Fruit fly (Drosophila melanogaster): Measurements from ENCODE around the gene Reph.

Gene Reph

dm6 chr2L:3827406-3828133 lies 24.2 kb downstream of the Reph start (continued):
- TF ChIP-seq br (optimal IDR thresholded peaks at IDR 0.05) (no peak), CG43689 (GFP tag; IDR thresholded peaks at IDR 0.05) (no peak), sna (GFP tag; IDR thresholded peaks at IDR 0.05; ENCODE audit: partially characterized antibody) (no peak), H2.0 (GFP tag; IDR thresholded peaks at IDR 0.05) (peak; percentile 49), tgo (GFP tag; IDR thresholded peaks at IDR 0.05) (peak; percentile 51; the same call in 1 of the 3 replicates), hbn (GFP tag; IDR thresholded peaks at IDR 0.05; ENCODE audit: partially characterized antibody) (no peak), CG11247 (GFP tag; IDR thresholded peaks at IDR 0.05) (no peak), wor (GFP tag; IDR thresholded peaks at IDR 0.05) (no peak), sima (GFP tag; optimal IDR thresholded peaks at IDR 0.05) (no peak), Lhr (GFP tag; optimal IDR thresholded peaks at IDR 0.05) (peak; percentile 52), amos (GFP tag; IDR thresholded peaks at IDR 0.05; ENCODE audit: partially characterized antibody) (no peak), Abd-B (GFP tag; optimal IDR thresholded peaks at IDR 0.05) (peak; percentile 49), bowl (GFP tag; IDR thresholded peaks at IDR 0.05) (no peak), CG11085 (GFP tag; IDR thresholded peaks at IDR 0.05) (no peak), CG31441 (GFP tag; IDR thresholded peaks at IDR 0.05) (peak; percentile 89), ATbp (GFP tag; optimal IDR thresholded peaks at IDR 0.05) (no peak), en (GFP tag; optimal IDR thresholded peaks at IDR 0.05) (peak; percentile 24), Elba2 (GFP tag; optimal IDR thresholded peaks at IDR 0.05) (peak; percentile 83), CG16815 (GFP tag; optimal IDR thresholded peaks at IDR 0.05) (peak; percentile 86), CG6689 (GFP tag; IDR thresholded peaks at IDR 0.05) (peak; percentile 72), zen2 (GFP tag; IDR thresholded peaks at IDR 0.05; ENCODE audit: partially characterized antibody) (no peak), btn (GFP tag; optimal IDR thresholded peaks at IDR 0.05) (peak; percentile 26), CG10654 (GFP tag; optimal IDR thresholded peaks at IDR 0.05) (peak; percentile 59), trh (GFP tag; optimal IDR thresholded peaks at IDR 0.05) (peak; percentile 21), peb (GFP tag; IDR thresholded peaks at IDR 0.05) (no peak), ara (GFP tag; IDR thresholded peaks at IDR 0.05) (peak; percentile 84), Gug (GFP tag; IDR thresholded peaks at IDR 0.05) (no peak), jigr1 (GFP tag; IDR thresholded peaks at IDR 0.05) (no peak), grn (GFP tag; optimal IDR thresholded peaks at IDR 0.05) (no peak), CG14667 (GFP tag; IDR thresholded peaks at IDR 0.05) (peak; percentile 21; the same call in 1 of the 2 replicates), phol (tag; optimal IDR thresholded peaks at IDR 0.05) (peak; percentile 91), Ada2b (GFP tag; IDR thresholded peaks at IDR 0.05) (no peak), MTF-1 (GFP tag; optimal IDR thresholded peaks at IDR 0.05; ENCODE audit: borderline replicate concordance) (peak; percentile 19), Doc3 (GFP tag; IDR thresholded peaks at IDR 0.05; ENCODE audit: partially characterized antibody) (no peak), CG10366 (GFP tag; IDR thresholded peaks at IDR 0.05) (0 out of 2 replicates have a peak, but pooled peaks have one; percentile 7), CG10209 (GFP tag; optimal IDR thresholded peaks at IDR 0.05) (peak; percentile 72), CG14965 (GFP tag; optimal IDR thresholded peaks at IDR 0.05; ENCODE audit: borderline replicate concordance) (no peak), stc (GFP tag; IDR thresholded peaks at IDR 0.05) (no peak), CoRest (tag; optimal IDR thresholded peaks at IDR 0.05) (peak; percentile 86), sob (GFP tag; IDR thresholded peaks at IDR 0.05) (no peak), dimm (GFP tag; IDR thresholded peaks at IDR 0.05) (no peak), sim (GFP tag; IDR thresholded peaks at IDR 0.05) (peak; percentile 70), CG10543 (GFP tag; optimal IDR thresholded peaks at IDR 0.05) (no peak), CG7963 (GFP tag; IDR thresholded peaks at IDR 0.05; ENCODE audit: partially characterized antibody) (no peak), Mrtf (GFP tag; IDR thresholded peaks at IDR 0.05) (no peak), CG2202 (tag; optimal IDR thresholded peaks at IDR 0.05) (peak; percentile 80), Myb (GFP tag; optimal IDR thresholded peaks at IDR 0.05) (peak; percentile 8), CG18476 (GFP tag; optimal IDR thresholded peaks at IDR 0.05) (peak; percentile 36), Mad (GFP tag; optimal IDR thresholded peaks at IDR 0.05) (peak; percentile 27), chif (GFP tag; optimal IDR thresholded peaks at IDR 0.05) (peak; percentile 48 to 82)
